Worm (Caenorhabditis elegans): ENCODE data around the gene cest-3.

ce11 chrX:12282911-12283310 is 41.5 kb downstream of the cest-3 start, which contains the start of gene C04B4.2:
- TF ChIP-seq rnt-1 (tag; optimal IDR thresholded peaks at IDR 0.05) = no peak
- no peak for TF ChIP-seq ama-1 (optimal IDR thresholded peaks at IDR 0.05)
- TF ChIP-seq pag-3 (tag; optimal IDR thresholded peaks at IDR 0.05; ENCODE audit: borderline replicate concordance, insufficient read depth) = no peak
- TF ChIP-seq egl-13 (tag; optimal IDR thresholded peaks at IDR 0.05) = no peak
